Worm (Caenorhabditis elegans): Measurements from ENCODE around the gene Y69A2AR.16.

Gene Y69A2AR.16

ce11 chrIV:2476386-2476785, 21.2 kb upstream of the Y69A2AR.16 start, which contains the start of gene grd-16:
TSS of gene grd-16 (plus strand) at chrIV:2476686.
- TF ChIP-seq fkh-10 (GFP tag; optimal IDR thresholded peaks at IDR 0.05) (no peak), tlp-1 (tag; optimal IDR thresholded peaks at IDR 0.05) (no peak), aha-1 (tag; optimal IDR thresholded peaks at IDR 0.05) (no peak)

ce11 chrIV:2481955-2482354, 15.6 kb upstream of the Y69A2AR.16 start, which contains the start of gene Y69A2AL.2:
TSS of gene Y69A2AL.2 (plus strand) at chrIV:2482255.
- TF ChIP-seq unc-86 (tag; optimal IDR thresholded peaks at IDR 0.05) = no peak
- no peak for TF ChIP-seq mep-1 (tag; optimal IDR thresholded peaks at IDR 0.05)
- no peak for TF ChIP-seq pag-3 (tag; optimal IDR thresholded peaks at IDR 0.05; ENCODE audit: borderline replicate concordance, insufficient read depth)
- TF ChIP-seq jun-1 (tag; optimal IDR thresholded peaks at IDR 0.05) = no peak
- TF ChIP-seq mdl-1 (tag; optimal IDR thresholded peaks at IDR 0.05) = no peak
- TF ChIP-seq zip-4 (GFP tag; optimal IDR thresholded peaks at IDR 0.05) = no peak
- TF ChIP-seq ets-5 (GFP tag; IDR thresholded peaks at IDR 0.05) = no peak
- TF ChIP-seq sptf-1 (tag; optimal IDR thresholded peaks at IDR 0.05) = no peak

ce11 chrIV:2488520-2488919, 9.1 kb upstream of the Y69A2AR.16 start, which contains the start of gene Y69A2AR.19:
TSS of gene Y69A2AR.19 (plus strand) at chrIV:2488820.
- TF ChIP-seq jun-1 (tag; optimal IDR thresholded peaks at IDR 0.05) (no peak), ztf-4 (tag; optimal IDR thresholded peaks at IDR 0.05) (no peak)

ce11 chrIV:2495118-2495785, 2.4 kb upstream of the Y69A2AR.16 start, which contains the start of the genes ccdc-12 and Y69A2AR.18:
TSS of gene ccdc-12 (minus strand) at chrIV:2495174.
TSS of gene Y69A2AR.18 (plus strand) at chrIV:2495735.
- TF ChIP-seq tbx-2 (tag; optimal IDR thresholded peaks at IDR 0.05) = peak; percentile 63
- no peak for TF ChIP-seq ceh-63 (GFP tag; optimal IDR thresholded peaks at IDR 0.05)
- TF ChIP-seq ceh-82 (tag; optimal IDR thresholded peaks at IDR 0.05) = peak; percentile 52 to 78 (median 76)
- TF ChIP-seq unc-98 (GFP tag; IDR thresholded peaks at IDR 0.05) = no peak
- TF ChIP-seq sptf-1 (tag; optimal IDR thresholded peaks at IDR 0.05) = no peak
- TF ChIP-seq lsy-2 (tag; optimal IDR thresholded peaks at IDR 0.05) = peak; percentile 98
- no peak for TF ChIP-seq lin-14 (GFP tag; optimal IDR thresholded peaks at IDR 0.05)
- TF ChIP-seq ceh-88 (GFP tag; IDR thresholded peaks at IDR 0.05) = no peak
- peak; percentile 77 to 84 for TF ChIP-seq efl-1 (optimal IDR thresholded peaks at IDR 0.05)
- peak; percentile 75 to 97 for TF ChIP-seq efl-1 (GFP tag; optimal IDR thresholded peaks at IDR 0.05 in 1 of 2)
- TF ChIP-seq nhr-90 (tag; optimal IDR thresholded peaks at IDR 0.05; ENCODE audit: poor library complexity) = peak; percentile 34
- no peak for TF ChIP-seq sox-4 (tag; optimal IDR thresholded peaks at IDR 0.05)
- no peak for TF ChIP-seq jun-1 (tag; optimal IDR thresholded peaks at IDR 0.05)
- no peak for TF ChIP-seq alr-1 (tag; optimal IDR thresholded peaks at IDR 0.05; ENCODE audit: borderline replicate concordance)
- peak; percentile 60 for TF ChIP-seq xbp-1 (tag; optimal IDR thresholded peaks at IDR 0.05)
- TF ChIP-seq fkh-4 (tag; optimal IDR thresholded peaks at IDR 0.05; ENCODE audit: borderline replicate concordance) = no peak
- TF ChIP-seq nhr-71 (tag; optimal IDR thresholded peaks at IDR 0.05) = peak; percentile 76
- TF ChIP-seq unc-62 (GFP tag; optimal IDR thresholded peaks at IDR 0.05) = no peak
- TF ChIP-seq sup-37 (GFP tag; optimal IDR thresholded peaks at IDR 0.05) = no peak
- peak; percentile 56 for TF ChIP-seq nhr-19 (GFP tag; conservative IDR thresholded peaks at IDR 0.05)
- TF ChIP-seq elt-3 (tag; optimal IDR thresholded peaks at IDR 0.05) = peak in 1 of 6 experiments; percentile 53
- TF ChIP-seq nhr-11 (tag; optimal IDR thresholded peaks at IDR 0.05) = no peak
- TF ChIP-seq dsc-1 (tag; optimal IDR thresholded peaks at IDR 0.05) = peak; percentile 52
- TF ChIP-seq fkh-8 (tag; optimal IDR thresholded peaks at IDR 0.05) = peak; percentile 41
- peak; percentile 75 for TF ChIP-seq snu-23 (GFP tag; optimal IDR thresholded peaks at IDR 0.05)
- TF ChIP-seq pag-3 (tag; optimal IDR thresholded peaks at IDR 0.05; ENCODE audit: borderline replicate concordance, insufficient read depth) = no peak
- TF ChIP-seq nhr-20 (tag; optimal IDR thresholded peaks at IDR 0.05) = peak; percentile 45
- TF ChIP-seq C16A3.4 (tag; optimal IDR thresholded peaks at IDR 0.05) = peak; percentile 67
- peak; percentile 64 to 78 (median 72) for TF ChIP-seq dpl-1 (GFP tag; optimal IDR thresholded peaks at IDR 0.05)
- peak; percentile 22 for TF ChIP-seq lin-15B (tag; optimal IDR thresholded peaks at IDR 0.05)
- TF ChIP-seq lin-13 (GFP tag; optimal IDR thresholded peaks at IDR 0.05) = peak; percentile 55
- TF ChIP-seq F16B12.6 (tag; optimal IDR thresholded peaks at IDR 0.05) = peak; percentile 54
- TF ChIP-seq grh-1 (GFP tag; IDR thresholded peaks at IDR 0.05) = no peak
- no peak for TF ChIP-seq vab-15 (tag; optimal IDR thresholded peaks at IDR 0.05)
- TF ChIP-seq nhr-47 (tag; optimal IDR thresholded peaks at IDR 0.05) = peak; percentile 76
- peak; percentile 74 to 82 for TF ChIP-seq lin-35 (GFP tag; optimal IDR thresholded peaks at IDR 0.05)
- peak in 1 of 2 experiments; percentile 55 for TF ChIP-seq mdl-1 (tag; optimal IDR thresholded peaks at IDR 0.05)

Data from whole organism, L1 larva.